Worm (Caenorhabditis elegans): ENCODE results near the gene samt-1.

DNA sequence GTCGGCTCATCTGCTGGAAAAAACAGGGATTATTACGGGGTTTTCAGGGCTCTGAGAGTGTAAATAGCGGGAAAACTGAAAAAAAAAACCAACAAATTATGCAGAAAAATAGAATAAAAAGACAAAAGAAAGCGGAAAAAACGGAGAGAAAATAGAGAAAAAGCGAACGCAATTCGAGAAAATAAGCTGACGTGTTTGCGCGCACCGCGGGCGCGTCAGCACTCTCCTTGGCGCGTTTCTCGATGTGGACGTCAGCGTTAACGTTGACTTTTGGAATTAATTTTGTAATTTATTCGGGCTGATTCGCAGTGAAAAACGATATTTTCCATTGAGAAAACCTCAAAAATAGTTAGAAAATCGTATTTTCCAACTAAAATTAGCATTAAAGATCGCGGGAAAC lies 2.8 kb upstream of the samt-1 start, which contains the start of gene manf-1:
- TF ChIP-seq W03F9.2 (tag; optimal IDR thresholded peaks at IDR 0.05) (peak; percentile 71), him-1 (tag; optimal IDR thresholded peaks at IDR 0.05) (no peak)

All from whole organism, L4/young adult.